Worm (Caenorhabditis elegans) whole organism, young adult: ENCODE measurements around the gene nhr-203.
A peak's percentile ranks its signal among the peaks of the same experiment; 100 is the strongest.

Experiments
- B0035.1 ChIP-seq: sonication (generic microtip); optimal IDR thresholded peaks from 2 replicates; lab custom pipeline; 2016; ENCODE audit warnings: missing genetic modification characterization, mild to moderate bottlenecking, missing compliant biosample characterization, missing genotype, missing genetic modification reagents
- F49E8.2 ChIP-seq: sonication (generic microtip); optimal IDR thresholded peaks from 3 replicates; lab custom pipeline; 2017; ENCODE audit warnings: missing genetic modification characterization, mild to moderate bottlenecking, missing compliant biosample characterization, antibody characterized with exemption, moderate library complexity; ENCODE audit not compliant: insufficient read depth
- F57C9.4 ChIP-seq: sonication (generic microtip); optimal IDR thresholded peaks from 2 replicates; lab custom pipeline; 2017; ENCODE audit warnings: mild to moderate bottlenecking, missing genetic modification characterization, missing compliant biosample characterization
- ZK185.1 ChIP-seq: sonication (generic microtip); optimal IDR thresholded peaks from 2 replicates; lab custom pipeline; 2016; ENCODE audit warnings: mild to moderate bottlenecking, missing genetic modification characterization, missing compliant biosample characterization; ENCODE audit not compliant: poor library complexity, severe bottlenecking
- aptf-3 ChIP-seq: fragments of 200-800 bp; sonication (Bioruptor generic); IDR thresholded peaks from 2 replicates; pipeline ENCODE4 v1.3.6; 2022; ENCODE audit warnings: missing genetic modification characterization, missing compliant biosample characterization
- athp-1 ChIP-seq: sonication (generic microtip); optimal IDR thresholded peaks from 2 replicates; lab custom pipeline; 2017; ENCODE audit warnings: mild to moderate bottlenecking, missing genetic modification characterization, missing compliant biosample characterization
- attf-3 ChIP-seq: fragments of 200-800 bp; sonication (Bioruptor generic); conservative IDR thresholded peaks from 2 replicates; pipeline ENCODE4 v1.3.6; 2022; ENCODE audit warnings: missing genetic modification reagents, missing genetic modification characterization, missing compliant biosample characterization
- attf-6 ChIP-seq: fragments of 200-800 bp; sonication (Bioruptor generic); IDR thresholded peaks from 2 replicates; pipeline ENCODE4 v1.3.6; 2022; ENCODE audit warnings: missing genetic modification reagents, missing genetic modification characterization, missing compliant biosample characterization
- ccch-3 ChIP-seq: fragments of 200-800 bp; sonication (Bioruptor generic); optimal IDR thresholded peaks from 2 replicates; lab custom pipeline; 2018; ENCODE audit warnings: mild to moderate bottlenecking, missing genetic modification characterization, missing compliant biosample characterization
- ceh-27 ChIP-seq: fragments of 200-800 bp; sonication (Bioruptor generic); optimal IDR thresholded peaks from 2 replicates; lab custom pipeline; 2018; ENCODE audit warnings: mild to moderate bottlenecking, missing genetic modification characterization, moderate library complexity, missing compliant biosample characterization
- ceh-58 ChIP-seq: fragments of 200-800 bp; sonication (Bioruptor generic); IDR thresholded peaks from 2 replicates; pipeline ENCODE4 v1.3.6; 2022; ENCODE audit warnings: missing genetic modification characterization, missing compliant biosample characterization
- chd-7 ChIP-seq: sonication (generic microtip); optimal IDR thresholded peaks from 2 replicates; lab custom pipeline; 2016; ENCODE audit warnings: mild to moderate bottlenecking, missing genetic modification characterization, moderate library complexity, missing compliant biosample characterization
- dpff-1 ChIP-seq: sonication (generic microtip); optimal IDR thresholded peaks from 2 replicates; lab custom pipeline; 2017; ENCODE audit warnings: mild to moderate bottlenecking, missing genetic modification characterization, missing compliant biosample characterization
- lag-1 ChIP-seq: fragments of 200-800 bp; sonication (Bioruptor generic); IDR thresholded peaks from 2 replicates; pipeline ENCODE4 v1.3.6; 2022; ENCODE audit warnings: missing genetic modification reagents, missing genetic modification characterization, missing compliant biosample characterization
- let-526 ChIP-seq: fragments of 200-800 bp; sonication (Bioruptor generic); IDR thresholded peaks from 2 replicates; pipeline ENCODE4 v1.3.6; 2022; ENCODE audit warnings: missing genetic modification reagents, missing genetic modification characterization, missing compliant biosample characterization
- let-607 ChIP-seq, 2 experiments: fragments of 200-800 bp in 1 of 2; sonication (Bioruptor generic) in 1 of 2; sonication (generic microtip) in 1 of 2; optimal IDR thresholded peaks; 2 replicates each; lab custom pipeline; 2016 to 2018; ENCODE audit warnings: mild to moderate bottlenecking in 2 of 2, missing compliant biosample characterization in 2 of 2, missing genetic modification characterization in 2 of 2, moderate library complexity in 2 of 2, missing genotype in 1 of 2
- lin-26 ChIP-seq: fragments of 200-800 bp; sonication (Bioruptor generic); IDR thresholded peaks from 2 replicates; pipeline ENCODE4 v1.3.6; 2022; ENCODE audit warnings: missing genetic modification reagents, missing genetic modification characterization, missing compliant biosample characterization
- lsl-1 ChIP-seq: fragments of 200-800 bp; sonication (Bioruptor generic); optimal IDR thresholded peaks from 2 replicates; lab custom pipeline; 2018; ENCODE audit warnings: mild to moderate bottlenecking, missing genetic modification characterization, moderate library complexity, missing compliant biosample characterization
- madf-6 ChIP-seq: fragments of 200-800 bp; sonication (Bioruptor generic); IDR thresholded peaks from 2 replicates; pipeline ENCODE4 v1.3.6; 2022; ENCODE audit warnings: missing genetic modification reagents, missing genetic modification characterization, missing compliant biosample characterization
- mes-4 ChIP-seq: sonication (generic microtip); optimal IDR thresholded peaks from 2 replicates; lab custom pipeline; 2016; ENCODE audit warnings: missing genotype, missing genetic modification characterization, missing compliant biosample characterization
- nfya-2 ChIP-seq: fragments of 200-800 bp; sonication (Bioruptor generic); IDR thresholded peaks from 2 replicates; pipeline ENCODE4 v1.3.6; 2022; ENCODE audit warnings: missing genetic modification reagents, missing genetic modification characterization, missing compliant biosample characterization
- nfyb-1 ChIP-seq: fragments of 200-800 bp; sonication (Bioruptor generic); IDR thresholded peaks from 2 replicates; pipeline ENCODE4 v1.3.6; 2022; ENCODE audit warnings: missing genetic modification reagents, missing genetic modification characterization, missing compliant biosample characterization
- rec-8 ChIP-seq, 2 experiments: sonication (generic microtip); optimal IDR thresholded peaks; 2 replicates each; lab custom pipeline; 2016; ENCODE audit warnings: mild to moderate bottlenecking in 2 of 2, missing genetic modification characterization in 2 of 2, missing genetic modification reagents in 2 of 2, missing genotype in 2 of 2, missing biosample characterization in 1 of 2, missing compliant biosample characterization in 1 of 2, moderate library complexity in 1 of 2
- sdz-38 ChIP-seq: sonication (generic microtip); optimal IDR thresholded peaks from 2 replicates; lab custom pipeline; 2016; ENCODE audit warnings: missing genotype, missing genetic modification characterization, missing compliant biosample characterization
- snpc-3.4 ChIP-seq: sonication (generic microtip); optimal IDR thresholded peaks from 2 replicates; lab custom pipeline; 2017; ENCODE audit warnings: missing genetic modification characterization, mild to moderate bottlenecking, missing compliant biosample characterization, antibody characterized with exemption, moderate library complexity, missing genotype, missing genetic modification reagents
- tbp1 ChIP-seq: fragments of 200-800 bp; sonication (Bioruptor generic); optimal IDR thresholded peaks from 2 replicates; lab custom pipeline; 2018; ENCODE audit warnings: mild to moderate bottlenecking, missing genetic modification characterization, missing compliant biosample characterization
- tbx-9 ChIP-seq: sonication (generic microtip); optimal IDR thresholded peaks from 2 replicates; lab custom pipeline; 2016; ENCODE audit warnings: borderline replicate concordance, missing genetic modification characterization, inconsistent platforms, missing compliant biosample characterization
- unc-62 ChIP-seq: fragments of 150-350 bp; optimal IDR thresholded peaks from 2 replicates; lab custom pipeline; 2014; ENCODE audit warnings: missing biosample characterization, missing genetic modification reagents, missing genetic modification characterization
- zfh-2 ChIP-seq: fragments of 200-800 bp; sonication (Bioruptor generic); conservative IDR thresholded peaks from 2 replicates; pipeline ENCODE4 v1.3.6; 2022; ENCODE audit warnings: missing genetic modification reagents, missing genetic modification characterization, missing compliant biosample characterization
- ztf-25 ChIP-seq: fragments of 200-800 bp; sonication (Bioruptor generic); IDR thresholded peaks from 2 replicates; pipeline ENCODE4 v1.3.6; 2022; ENCODE audit warnings: missing genetic modification reagents, missing genetic modification characterization, missing compliant biosample characterization
- ztf-6 ChIP-seq: fragments of 200-800 bp; sonication (Bioruptor generic); IDR thresholded peaks from 2 replicates; pipeline ENCODE4 v1.3.6; 2022; ENCODE audit warnings: missing genetic modification reagents, missing genetic modification characterization, missing compliant biosample characterization

nhr-203 gene

DNA sequence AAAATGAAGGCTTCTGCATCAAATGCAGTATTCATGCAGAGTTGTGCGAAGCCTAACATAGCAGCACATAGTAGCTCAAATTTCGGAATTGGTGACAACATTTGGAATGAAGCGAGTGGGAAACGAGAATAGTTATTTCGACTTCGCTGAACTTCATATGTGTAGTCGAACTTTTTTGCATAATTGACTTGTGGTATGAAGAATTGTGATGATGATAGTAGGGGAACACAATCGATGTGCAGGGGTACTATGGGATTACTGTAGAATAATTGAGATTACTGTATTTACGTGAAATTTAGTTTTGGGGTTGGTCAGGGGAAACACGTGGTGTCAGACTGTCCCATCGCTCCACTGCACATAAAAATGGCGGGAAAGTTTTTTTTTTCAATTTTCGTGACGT lies 18.7 kb upstream of the nhr-203 start, which contains the start of gene B0554.7:
TSS of gene B0554.7 (minus strand) at position 101 of the 400 bp plus-strand sequence.
- TF ChIP-seq rec-8 (tag; optimal IDR thresholded peaks at IDR 0.05; lab: Kevin White, UChicago) (no peak), let-526 (GFP tag; lab: Robert Waterston, UW) (no peak), lag-1 (no peak), unc-62 (GFP tag; lab: Kevin White, UChicago) (no peak)
- TF ChIP-seq, all 124 proteins: peak for 0

DNA sequence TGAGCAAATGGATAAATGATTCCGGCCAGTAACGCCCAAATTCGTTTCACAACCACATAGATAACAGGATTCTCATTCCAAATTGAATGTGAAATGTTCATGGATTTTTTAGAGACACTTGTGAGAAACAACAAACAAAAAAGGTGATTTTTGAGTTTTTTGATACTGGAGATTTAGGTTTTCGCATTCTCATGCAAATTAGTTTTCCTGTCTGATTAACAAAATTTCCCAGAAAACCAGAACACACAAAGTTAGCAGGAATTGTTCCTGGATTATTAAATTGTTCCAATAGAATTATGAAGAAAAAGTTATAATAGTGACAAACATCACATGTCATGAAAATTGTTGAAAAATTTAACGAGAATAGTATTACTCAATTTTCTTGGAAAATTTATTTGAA lies 16.4 kb upstream of the nhr-203 start, which contains the start of gene srh-33:
TSS of gene srh-33 (minus strand) at position 101 of the 400 bp plus-strand sequence.
- TF ChIP-seq let-607 (tag; optimal IDR thresholded peaks at IDR 0.05; lab: Kevin White, UChicago) (no peak), ceh-58 (no peak), ztf-25 (GFP tag; lab: Robert Waterston, UW) (no peak)

DNA sequence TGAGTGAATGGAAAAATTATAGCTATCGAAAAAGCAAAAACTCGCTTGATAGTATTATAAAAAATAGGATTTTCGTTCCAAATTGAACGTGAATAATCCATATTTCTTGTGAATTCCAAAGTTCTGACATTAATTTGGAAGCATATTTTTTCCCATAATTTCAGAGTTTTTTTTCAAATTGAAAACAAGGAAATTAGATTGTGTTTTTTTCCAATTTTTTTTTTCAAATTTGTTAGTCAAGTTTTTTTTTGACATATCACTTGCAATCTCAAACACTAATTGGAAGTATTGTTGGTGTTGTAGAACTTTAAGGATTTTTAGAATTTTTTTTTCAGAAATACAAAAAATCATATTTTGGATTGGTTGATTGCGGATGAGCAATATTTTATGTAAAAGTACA lies 13.0 kb upstream of the nhr-203 start, which contains the start of gene srh-34:
TSS of gene srh-34 (minus strand) at position 101 of the 400 bp plus-strand sequence.
- no peak for TF ChIP-seq ceh-27 (GFP tag; lab: Kevin White, UChicago)
- TF ChIP-seq ccch-3: no peak
- no peak for TF ChIP-seq attf-3 (GFP tag; lab: Robert Waterston, UW)
- TF ChIP-seq ztf-6 (GFP tag; lab: Robert Waterston, UW): no peak

- TF ChIP-seq B0035.1 (tag; lab: Kevin White, UChicago): no peak
- TF ChIP-seq lsl-1 (GFP tag; lab: Kevin White, UChicago): no peak
- no peak for TF ChIP-seq madf-6 (GFP tag; lab: Robert Waterston, UW)
- TF ChIP-seq dpff-1 (tag; lab: Kevin White, UChicago): no peak
- TF ChIP-seq let-526 (GFP tag; lab: Robert Waterston, UW): no peak
- TF ChIP-seq nfya-2 (GFP tag; lab: Robert Waterston, UW): no peak
- no peak for TF ChIP-seq snpc-3.4 (tag; lab: Kevin White, UChicago)
- peak; percentile 72 for TF ChIP-seq zfh-2
- TF ChIP-seq lin-26 (GFP tag; lab: Robert Waterston, UW): 0 out of 2 replicates have a peak, but pooled peaks have one; percentile 39
- no peak for TF ChIP-seq sdz-38 (tag; lab: Kevin White, UChicago)
- TF ChIP-seq let-607 (tag; optimal IDR thresholded peaks at IDR 0.05; lab: Kevin White, UChicago): no peak
- TF ChIP-seq, all 124 proteins: peak for 2
Observed at ce11 chrV:446988-447387, 12.6 kb upstream of the nhr-203 start.

DNA sequence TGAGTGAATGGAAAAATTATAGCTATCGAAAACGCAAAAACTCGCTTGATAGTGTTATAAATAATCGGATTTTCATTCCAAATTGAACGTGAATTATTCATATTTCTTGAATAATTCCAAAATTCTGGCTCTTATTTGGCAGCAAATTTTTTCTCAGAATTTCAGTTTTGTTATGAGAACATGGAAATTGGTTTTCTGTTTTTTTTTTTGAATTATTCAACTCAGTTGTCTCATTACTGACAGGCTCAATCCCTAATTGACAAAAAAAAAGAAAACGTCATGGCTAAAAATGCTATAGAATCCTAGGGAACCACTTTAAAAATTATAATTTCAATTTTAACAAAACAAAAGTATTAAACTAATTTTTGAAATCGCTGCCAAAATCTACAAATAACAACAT lies 10.5 kb upstream of the nhr-203 start, which contains the start of gene srh-35:
TSS of gene srh-35 (minus strand) at position 101 of the 400 bp plus-strand sequence.
- no peak for TF ChIP-seq athp-1
- TF ChIP-seq aptf-3 (GFP tag; lab: Robert Waterston, UW): no peak
- no peak for TF ChIP-seq ZK185.1 (tag; lab: Kevin White, UChicago)
- TF ChIP-seq attf-6: no peak
- no peak for TF ChIP-seq let-607 (tag; optimal IDR thresholded peaks at IDR 0.05; lab: Kevin White, UChicago)
- no peak for TF ChIP-seq mes-4
- no peak for TF ChIP-seq let-526 (GFP tag; lab: Robert Waterston, UW)
- TF ChIP-seq chd-7: no peak
- TF ChIP-seq tbp1 (GFP tag; lab: Kevin White, UChicago): no peak
- no peak for TF ChIP-seq nfyb-1 (GFP tag; lab: Robert Waterston, UW)
- TF ChIP-seq F49E8.2 (tag; lab: Kevin White, UChicago): no peak
- no peak for TF ChIP-seq tbx-9 (tag; lab: Kevin White, UChicago)
- TF ChIP-seq F57C9.4 (tag; lab: Kevin White, UChicago): no peak
- TF ChIP-seq, all 124 proteins: peak for 0
